ENCODE assay signal across 5 fruit fly cellular contexts in the genomic region with DNA sequence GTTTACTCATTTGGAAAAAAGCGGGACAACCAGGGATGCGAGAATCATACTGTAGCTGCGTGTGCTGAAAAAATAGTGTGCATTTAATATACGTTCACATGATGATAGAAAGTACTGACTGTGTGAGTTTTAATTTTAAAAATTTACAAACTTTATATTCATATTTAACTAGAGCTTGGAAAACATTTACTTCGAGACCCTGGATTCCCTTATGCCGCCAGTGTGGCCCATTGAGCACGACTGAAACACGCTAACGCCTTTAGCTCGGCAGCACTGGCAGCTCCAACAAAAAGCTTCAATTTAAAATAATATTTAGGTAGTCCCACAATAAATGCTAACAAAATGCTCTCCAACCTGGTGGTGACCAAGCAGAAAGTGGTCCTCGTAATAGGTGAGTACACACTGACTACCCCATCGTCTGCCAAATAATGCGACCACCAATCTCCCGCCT.
TF ChIP-seq lines count a peak whose summit lies in the region.

TSS of gene CG1275 (minus strand) at position 12 of the 451 bp plus-strand sequence.
TSS of gene Elp5 (plus strand) at position 45 of the 451 bp plus-strand sequence.

TF ChIP-seq in whole organism, adult, 20 proteins besides CTCF, POLR2A, EP300 and RAD21 (continued from another document):
- TF ChIP-seq CG14711 (tag; optimal IDR thresholded peaks at IDR 0.05; lab: Kevin White, UChicago), result peak; percentile 93
- peak; percentile 97 for TF ChIP-seq CG5204 (GFP tag; optimal IDR thresholded peaks at IDR 0.05; lab: Kevin White, UChicago)
- peak; percentile 90 for TF ChIP-seq cic (GFP tag; optimal IDR thresholded peaks at IDR 0.05; lab: Kevin White, UChicago)

TF ChIP-seq in whole organism, embryonic, 481 proteins besides CTCF, POLR2A, EP300 and RAD21 (continued from another document and continues in another):
- TF ChIP-seq ato (GFP tag; IDR thresholded peaks at IDR 0.05; lab: Robert Waterston, UW; ENCODE audit: partially characterized antibody), result 0 out of 2 replicates have a peak, but pooled peaks have one; percentile 6
- TF ChIP-seq Sox100B (GFP tag; optimal IDR thresholded peaks at IDR 0.05; lab: Kevin White, UChicago), result peak; percentile 91
- TF ChIP-seq danr (GFP tag; IDR thresholded peaks at IDR 0.05; lab: Robert Waterston, UW), result peak; percentile 99
- TF ChIP-seq ase (GFP tag; IDR thresholded peaks at IDR 0.05; lab: Robert Waterston, UW), result peak; percentile 100
- peak; percentile 91 for TF ChIP-seq CG18011 (GFP tag; optimal IDR thresholded peaks at IDR 0.05; lab: Kevin White, UChicago)
- peak; percentile 83 for TF ChIP-seq CG5180 (GFP tag; optimal IDR thresholded peaks at IDR 0.05; lab: Kevin White, UChicago)
- peak; percentile 93 for TF ChIP-seq CG10654 (GFP tag; optimal IDR thresholded peaks at IDR 0.05; lab: Kevin White, UChicago)
- peak; percentile 97 for TF ChIP-seq CG34376 (GFP tag; optimal IDR thresholded peaks at IDR 0.05; lab: Kevin White, UChicago)
- peak; percentile 100 for TF ChIP-seq Mrtf (GFP tag; IDR thresholded peaks at IDR 0.05; lab: Robert Waterston, UW)
- TF ChIP-seq CG6175 (GFP tag; IDR thresholded peaks at IDR 0.05; lab: Robert Waterston, UW), result peak; percentile 99
- TF ChIP-seq CG10274 (GFP tag; optimal IDR thresholded peaks at IDR 0.05; lab: Kevin White, UChicago), result peak; percentile 79
- peak; percentile 97 for TF ChIP-seq CG12744 (GFP tag; optimal IDR thresholded peaks at IDR 0.05; lab: Kevin White, UChicago)
- peak; percentile 99 for TF ChIP-seq ttk (GFP tag; IDR thresholded peaks at IDR 0.05; lab: Robert Waterston, UW)
- peak; percentile 99 for TF ChIP-seq gt (GFP tag; IDR thresholded peaks at IDR 0.05; lab: Robert Waterston, UW)
- TF ChIP-seq CG3838 (GFP tag; optimal IDR thresholded peaks at IDR 0.05; lab: Kevin White, UChicago), result peak; percentile 92
- peak; percentile 99 for TF ChIP-seq cas (GFP tag; IDR thresholded peaks at IDR 0.05; lab: Robert Waterston, UW)
- TF ChIP-seq CG6854 (GFP tag; optimal IDR thresholded peaks at IDR 0.05; lab: Kevin White, UChicago), result peak; percentile 88
- TF ChIP-seq BEAF-32 (GFP tag; optimal IDR thresholded peaks at IDR 0.05; lab: Kevin White, UChicago), result peak; percentile 45
- peak; percentile 99 for TF ChIP-seq stc (GFP tag; IDR thresholded peaks at IDR 0.05; lab: Robert Waterston, UW)
- TF ChIP-seq CG17912 (GFP tag; optimal IDR thresholded peaks at IDR 0.05; lab: Kevin White, UChicago), result peak; percentile 97
- peak; percentile 99 for TF ChIP-seq B-H1 (GFP tag; IDR thresholded peaks at IDR 0.05; lab: Robert Waterston, UW)
- TF ChIP-seq stwl (tag; optimal IDR thresholded peaks at IDR 0.05; lab: Kevin White, UChicago), result peak; percentile 75
- TF ChIP-seq Hsf (GFP tag; optimal IDR thresholded peaks at IDR 0.05; lab: Kevin White, UChicago), result peak; percentile 99
- peak; percentile 100 for TF ChIP-seq CG7372 (GFP tag; IDR thresholded peaks at IDR 0.05; lab: Robert Waterston, UW)
- TF ChIP-seq Neu2 (GFP tag; optimal IDR thresholded peaks at IDR 0.05; lab: Kevin White, UChicago; ENCODE audit: borderline replicate concordance), result peak; percentile 87
- TF ChIP-seq dan (GFP tag; IDR thresholded peaks at IDR 0.05; lab: Robert Waterston, UW), result peak; percentile 92
- TF ChIP-seq cad (GFP tag; optimal IDR thresholded peaks at IDR 0.05; lab: Kevin White, UChicago), result no peak
- TF ChIP-seq ems (GFP tag; optimal IDR thresholded peaks at IDR 0.05; lab: Kevin White, UChicago), result peak; percentile 96
- peak; percentile 100 for TF ChIP-seq CG32532 (GFP tag; IDR thresholded peaks at IDR 0.05; lab: Robert Waterston, UW)
- TF ChIP-seq Kr (GFP tag; optimal IDR thresholded peaks at IDR 0.05; lab: Kevin White, UChicago), result peak; percentile 45

TF ChIP-seq in whole organism, prepupa, 60 proteins besides CTCF, POLR2A, EP300 and RAD21 (continued from another document and continues in another):
- TF ChIP-seq CG8119 (GFP tag; IDR thresholded peaks at IDR 0.05; lab: Robert Waterston, UW) (peak; percentile 99), CG6808 (GFP tag; optimal IDR thresholded peaks at IDR 0.05; lab: Kevin White, UChicago) (peak; percentile 100), OdsH (GFP tag; optimal IDR thresholded peaks at IDR 0.05; lab: Kevin White, UChicago) (peak; percentile 99), Eip75B (GFP tag; optimal IDR thresholded peaks at IDR 0.05; lab: Kevin White, UChicago) (peak; percentile 99), CG32006 (GFP tag; optimal IDR thresholded peaks at IDR 0.05; lab: Kevin White, UChicago) (peak; percentile 99), Gug (GFP tag; IDR thresholded peaks at IDR 0.05; lab: Robert Waterston, UW) (peak; percentile 99), CG16779 (tag; optimal IDR thresholded peaks at IDR 0.05; lab: Kevin White, UChicago) (peak; percentile 94), CG6792 (GFP tag; optimal IDR thresholded peaks at IDR 0.05; lab: Kevin White, UChicago) (peak; percentile 98), CG8319 (GFP tag; optimal IDR thresholded peaks at IDR 0.05; lab: Kevin White, UChicago) (peak; percentile 98), ss (GFP tag; optimal IDR thresholded peaks at IDR 0.05; lab: Kevin White, UChicago) (peak; percentile 95 to 99), CG10669 (GFP tag; optimal IDR thresholded peaks at IDR 0.05; lab: Kevin White, UChicago) (peak; percentile 98), svp (GFP tag; lab: Kevin White, UChicago) (peak; percentile 100), Ets96B (tag; optimal IDR thresholded peaks at IDR 0.05; lab: Kevin White, UChicago) (peak; percentile 96), CG11294 (GFP tag; IDR thresholded peaks at IDR 0.05; lab: Robert Waterston, UW) (peak; percentile 99), Ets21C (GFP tag; optimal IDR thresholded peaks at IDR 0.05; lab: Kevin White, UChicago) (peak; percentile 98), lz (GFP tag; optimal IDR thresholded peaks at IDR 0.05; lab: Kevin White, UChicago) (peak; percentile 99), CG6276 (GFP tag; optimal IDR thresholded peaks at IDR 0.05; lab: Kevin White, UChicago) (peak; percentile 95), topi (GFP tag; optimal IDR thresholded peaks at IDR 0.05; lab: Kevin White, UChicago) (peak; percentile 98), CG10631 (GFP tag; optimal IDR thresholded peaks at IDR 0.05; lab: Kevin White, UChicago) (peak; percentile 99), fd59A (GFP tag; optimal IDR thresholded peaks at IDR 0.05; lab: Kevin White, UChicago) (peak; percentile 98), Hr4 (GFP tag; optimal IDR thresholded peaks at IDR 0.05; lab: Kevin White, UChicago) (peak; percentile 99), CG15336 (GFP tag; IDR thresholded peaks at IDR 0.05; lab: Robert Waterston, UW) (peak; percentile 99), spab (GFP tag; optimal IDR thresholded peaks at IDR 0.05; lab: Kevin White, UChicago) (peak; percentile 95), net (GFP tag; optimal IDR thresholded peaks at IDR 0.05; lab: Kevin White, UChicago) (peak; percentile 99), eg (GFP tag; IDR thresholded peaks at IDR 0.05; lab: Robert Waterston, UW) (peak; percentile 100), CG11902 (GFP tag; optimal IDR thresholded peaks at IDR 0.05; lab: Kevin White, UChicago) (peak; percentile 96), CG34406 (GFP tag; optimal IDR thresholded peaks at IDR 0.05; lab: Kevin White, UChicago) (peak; percentile 98), Eip78C (GFP tag; lab: Kevin White, UChicago) (peak; percentile 100), esn (GFP tag; optimal IDR thresholded peaks at IDR 0.05; lab: Kevin White, UChicago) (peak; percentile 99), pdm3 (GFP tag; optimal IDR thresholded peaks at IDR 0.05; lab: Kevin White, UChicago) (peak; percentile 99), dac (GFP tag; optimal IDR thresholded peaks at IDR 0.05; lab: Kevin White, UChicago) (peak; percentile 98), vri (GFP tag; optimal IDR thresholded peaks at IDR 0.05; lab: Kevin White, UChicago) (peak; percentile 97)

TF ChIP-seq in whole organism, pupa, 21 proteins besides CTCF, POLR2A, EP300 and RAD21 (continued from another document):
- peak; percentile 98 for TF ChIP-seq CG10348 (GFP tag; IDR thresholded peaks at IDR 0.05; lab: Robert Waterston, UW)
- peak; percentile 93 for TF ChIP-seq EcR (GFP tag; optimal IDR thresholded peaks at IDR 0.05; lab: Kevin White, UChicago)

TF ChIP-seq in whole organism, wandering third instar larva, 38 proteins besides CTCF, POLR2A, EP300 and RAD21 (continued from another document):
- no peak for TF ChIP-seq tai (GFP tag; optimal IDR thresholded peaks at IDR 0.05; lab: Kevin White, UChicago)
- TF ChIP-seq br (GFP tag; optimal IDR thresholded peaks at IDR 0.05; lab: Kevin White, UChicago), result peak; percentile 99
- peak; percentile 99 for TF ChIP-seq rgr (GFP tag; optimal IDR thresholded peaks at IDR 0.05; lab: Kevin White, UChicago)
- peak; percentile 97 for TF ChIP-seq Jra (GFP tag; optimal IDR thresholded peaks at IDR 0.05; lab: Kevin White, UChicago)
- TF ChIP-seq Abd-B (GFP tag; optimal IDR thresholded peaks at IDR 0.05; lab: Kevin White, UChicago), result no peak
- peak; percentile 98 for TF ChIP-seq Sp1 (GFP tag; optimal IDR thresholded peaks at IDR 0.05; lab: Kevin White, UChicago)
- TF ChIP-seq CG32264 (GFP tag; optimal IDR thresholded peaks at IDR 0.05; lab: Kevin White, UChicago), result peak; percentile 96
- TF ChIP-seq fru (GFP tag; optimal IDR thresholded peaks at IDR 0.05; lab: Kevin White, UChicago), result peak; percentile 97
- peak; percentile 97 for TF ChIP-seq OdsH (GFP tag; optimal IDR thresholded peaks at IDR 0.05; lab: Kevin White, UChicago)
- TF ChIP-seq dl (GFP tag; optimal IDR thresholded peaks at IDR 0.05; lab: Kevin White, UChicago; ENCODE audit: insufficient read depth in 1 of 2, partially characterized antibody in 2 of 2), result no peak
- peak; percentile 95 for TF ChIP-seq Rel (GFP tag; optimal IDR thresholded peaks at IDR 0.05; lab: Kevin White, UChicago)
- TF ChIP-seq Rel (tag; optimal IDR thresholded peaks at IDR 0.05; lab: Kevin White, UChicago), result peak; percentile 94
- no peak for TF ChIP-seq lola (GFP tag; optimal IDR thresholded peaks at IDR 0.05; lab: Kevin White, UChicago)
- peak; percentile 94 for TF ChIP-seq sage (GFP tag; optimal IDR thresholded peaks at IDR 0.05; lab: Kevin White, UChicago)
- peak; percentile 95 for TF ChIP-seq dmrt93B (GFP tag; optimal IDR thresholded peaks at IDR 0.05; lab: Kevin White, UChicago)
- peak; percentile 97 for TF ChIP-seq CG9705 (GFP tag; optimal IDR thresholded peaks at IDR 0.05; lab: Kevin White, UChicago)
- TF ChIP-seq Hr83 (GFP tag; optimal IDR thresholded peaks at IDR 0.05; lab: Kevin White, UChicago; ENCODE audit: poor library complexity, severe bottlenecking), result peak; percentile 98
- peak; percentile 98 for TF ChIP-seq ey (GFP tag; optimal IDR thresholded peaks at IDR 0.05; lab: Kevin White, UChicago)
